Worm (Caenorhabditis elegans): Measurements from ENCODE around the gene Y46H3C.7.
A peak's percentile ranks its signal among the peaks of the same experiment; 100 is the strongest.

Gene Y46H3C.7

ce11 chrV:1666904-1667303, 26.9 kb downstream of the Y46H3C.7 start, which contains the start of gene K04F1.8:
Gene K04F1.8, plus strand, starts transcription at chrV:1667204.
- TF ChIP-seq C17E4.6 (GFP tag; IDR thresholded peaks at IDR 0.05) (no peak), T26A5.8 (tag; optimal IDR thresholded peaks at IDR 0.05) (no peak), dpff-1 (tag; optimal IDR thresholded peaks at IDR 0.05) (no peak), nhr-179 (tag; optimal IDR thresholded peaks at IDR 0.05) (no peak), ztf-26 (tag; optimal IDR thresholded peaks at IDR 0.05) (no peak), B0035.1 (tag; optimal IDR thresholded peaks at IDR 0.05) (no peak), Y95B8A.8 (GFP tag; IDR thresholded peaks at IDR 0.05) (no peak)

ce11 chrV:1664921-1665320, 28.9 kb downstream of the Y46H3C.7 start, which contains the start of gene K04F1.9:
Gene K04F1.9, plus strand, starts transcription at chrV:1665221.
- no peak for TF ChIP-seq B0019.2 (GFP tag; conservative IDR thresholded peaks at IDR 0.05)
- TF ChIP-seq nfyb-1 (GFP tag; IDR thresholded peaks at IDR 0.05) = no peak
- no peak for TF ChIP-seq aptf-2 (GFP tag; conservative IDR thresholded peaks at IDR 0.05)
- no peak for TF ChIP-seq madf-8 (GFP tag; conservative IDR thresholded peaks at IDR 0.05)
- TF ChIP-seq lir-1 (GFP tag; conservative IDR thresholded peaks at IDR 0.05) = no peak
- TF ChIP-seq bed-2 (GFP tag; IDR thresholded peaks at IDR 0.05) = no peak
- TF ChIP-seq lin-54 (GFP tag; optimal IDR thresholded peaks at IDR 0.05) = no peak
- no peak for TF ChIP-seq egrh-3 (GFP tag; IDR thresholded peaks at IDR 0.05)
- no peak for TF ChIP-seq mxl-1 (tag; optimal IDR thresholded peaks at IDR 0.05)
- TF ChIP-seq nhr-80 (tag; optimal IDR thresholded peaks at IDR 0.05) = no peak
- TF ChIP-seq nhr-120 (GFP tag; IDR thresholded peaks at IDR 0.05) = no peak

- TF ChIP-seq ztf-18 (tag; optimal IDR thresholded peaks at IDR 0.05) = no peak
- TF ChIP-seq hsf-1 (GFP tag; IDR thresholded peaks at IDR 0.05) = 0 out of 2 replicates have a peak, but pooled peaks have one; percentile 32
- TF ChIP-seq Y56A3A.18 (GFP tag; IDR thresholded peaks at IDR 0.05) = no peak
- no peak for TF ChIP-seq nhr-27 (tag; optimal IDR thresholded peaks at IDR 0.05)
- TF ChIP-seq ama-1 (optimal IDR thresholded peaks at IDR 0.05) = no peak
- TF ChIP-seq ama-1 (GFP tag; optimal IDR thresholded peaks at IDR 0.05) = no peak
Observed at ce11 chrV:1662270-1662669, 31.6 kb downstream of the Y46H3C.7 start, which contains the start of gene irld-40. Gene irld-40, plus strand, starts transcription at chrV:1662570.

- TF ChIP-seq lin-35 (GFP tag; optimal IDR thresholded peaks at IDR 0.05) (no peak), rpc-1 (optimal IDR thresholded peaks at IDR 0.05) (no peak), rpc-1 (tag; optimal IDR thresholded peaks at IDR 0.05) (no peak), snpc-1.3 (tag; optimal IDR thresholded peaks at IDR 0.05; ENCODE audit: insufficient read depth) (no peak), K11D2.4 (GFP tag; IDR thresholded peaks at IDR 0.05) (no peak), ztf-22 (GFP tag; optimal IDR thresholded peaks at IDR 0.05) (no peak), bed-2 (GFP tag; IDR thresholded peaks at IDR 0.05) (no peak), madf-3 (GFP tag; IDR thresholded peaks at IDR 0.05) (no peak), let-526 (GFP tag; IDR thresholded peaks at IDR 0.05) (no peak), cebp-1 (GFP tag; IDR thresholded peaks at IDR 0.05) (no peak), cebp-1 (tag; optimal IDR thresholded peaks at IDR 0.05) (no peak), F33H1.4 (GFP tag; IDR thresholded peaks at IDR 0.05) (no peak), Y53G8AR.9 (GFP tag; conservative IDR thresholded peaks at IDR 0.05) (no peak), F37B4.10 (GFP tag; IDR thresholded peaks at IDR 0.05) (no peak), mes-4 (tag; optimal IDR thresholded peaks at IDR 0.05) (no peak), ceh-91 (GFP tag; IDR thresholded peaks at IDR 0.05) (no peak), nhr-179 (tag; optimal IDR thresholded peaks at IDR 0.05) (no peak), ccch-3 (GFP tag; optimal IDR thresholded peaks at IDR 0.05) (no peak), lin-54 (GFP tag; optimal IDR thresholded peaks at IDR 0.05) (no peak)
Observed at ce11 chrV:1654845-1655244, 39.0 kb downstream of the Y46H3C.7 start, which contains the start of gene irld-11. Gene irld-11, plus strand, starts transcription at chrV:1655145.

Measured in whole organism, young adult.